Fruit fly (Drosophila melanogaster) whole organism, embryonic: Measurements from ENCODE around the gene CG4658.
A peak's percentile ranks its signal among the peaks of the same experiment; 100 is the strongest.

Source experiments
- ATbp ChIP-seq: fragments of 200-800 bp; sonication (Bioruptor generic); optimal IDR thresholded peaks from 2 replicates; lab custom pipeline; 2017; ENCODE audit warnings: missing biosample characterization, mild to moderate bottlenecking, missing genetic modification characterization, missing genetic modification reagents
- CG10431 ChIP-seq: fragments of 200-800 bp; sonication (Bioruptor generic); optimal IDR thresholded peaks from 3 replicates; lab custom pipeline; 2018; ENCODE audit warnings: missing biosample characterization, mild to moderate bottlenecking, missing genetic modification characterization
- CG10565 ChIP-seq: fragments of 200-800 bp; sonication (Bioruptor generic); optimal IDR thresholded peaks from 3 replicates; lab custom pipeline; 2016; ENCODE audit warnings: missing biosample characterization, mild to moderate bottlenecking, missing genetic modification characterization
- CG11093 ChIP-seq: fragments of 200-800 bp; sonication (Bioruptor generic); IDR thresholded peaks from 3 replicates; pipeline ENCODE4 v1.3.6; 2022; ENCODE audit warnings: missing biosample characterization, missing genetic modification characterization
- CG11247 ChIP-seq: fragments of 200-800 bp; sonication (Bioruptor generic); IDR thresholded peaks from 2 replicates; pipeline ENCODE4 v1.3.6; 2022; ENCODE audit warnings: missing biosample characterization, missing genetic modification characterization
- CG11504 ChIP-seq: fragments of 200-800 bp; sonication (Bioruptor generic); optimal IDR thresholded peaks from 3 replicates; lab custom pipeline; 2019; ENCODE audit warnings: missing biosample characterization, mild to moderate bottlenecking, missing genetic modification characterization, moderate library complexity
- CG12104 ChIP-seq: fragments of 200-800 bp; sonication (Bioruptor generic); optimal IDR thresholded peaks from 3 replicates; lab custom pipeline; 2016; ENCODE audit warnings: missing biosample characterization, missing genetic modification characterization
- CG12769 ChIP-seq: fragments of 200-800 bp; sonication (Bioruptor generic); optimal IDR thresholded peaks from 2 replicates; lab custom pipeline; 2019; ENCODE audit warnings: missing biosample characterization, mild to moderate bottlenecking, missing genetic modification characterization, moderate library complexity
- CG13894 ChIP-seq: fragments of 200-800 bp; sonication (Bioruptor generic); optimal IDR thresholded peaks from 3 replicates; lab custom pipeline; 2018; ENCODE audit warnings: missing biosample characterization, mild to moderate bottlenecking, missing genetic modification characterization, moderate library complexity
- CG17359 ChIP-seq: fragments of 200-800 bp; sonication (Bioruptor generic); optimal IDR thresholded peaks from 3 replicates; lab custom pipeline; 2018; ENCODE audit warnings: missing biosample characterization, mild to moderate bottlenecking, missing genetic modification characterization, moderate library complexity
- CG18262 ChIP-seq: fragments of 200-800 bp; optimal IDR thresholded peaks from 3 replicates; lab custom pipeline; 2019; ENCODE audit warnings: missing biosample characterization, mild to moderate bottlenecking, missing genetic modification characterization, moderate library complexity
- CG2712 ChIP-seq: fragments of 200-800 bp; optimal IDR thresholded peaks from 3 replicates; lab custom pipeline; 2019; ENCODE audit warnings: missing biosample characterization, mild to moderate bottlenecking, missing genetic modification characterization, moderate library complexity
- CG31365 ChIP-seq: fragments of 200-800 bp; sonication (Bioruptor generic); optimal IDR thresholded peaks from 2 replicates; lab custom pipeline; 2018; ENCODE audit warnings: missing biosample characterization, mild to moderate bottlenecking, missing genetic modification characterization
- CG33557 ChIP-seq: fragments of 200-800 bp; sonication (Bioruptor generic); optimal IDR thresholded peaks from 2 replicates; lab custom pipeline; 2019; ENCODE audit warnings: missing biosample characterization, mild to moderate bottlenecking, missing genetic modification characterization, moderate library complexity
- CG6683 ChIP-seq: fragments of 200-800 bp; sonication (Bioruptor generic); optimal IDR thresholded peaks from 2 replicates; lab custom pipeline; 2017; ENCODE audit warnings: missing biosample characterization, mild to moderate bottlenecking, missing genetic modification characterization, missing genetic modification reagents
- CG7839 ChIP-seq: fragments of 200-800 bp; sonication (Bioruptor generic); optimal IDR thresholded peaks from 3 replicates; lab custom pipeline; 2018; ENCODE audit warnings: missing biosample characterization, mild to moderate bottlenecking, missing genetic modification characterization, moderate library complexity
- CG8359 ChIP-seq: fragments of 200-800 bp; sonication (Bioruptor generic); optimal IDR thresholded peaks from 2 replicates; lab custom pipeline; 2017; ENCODE audit warnings: missing biosample characterization, mild to moderate bottlenecking, missing genetic modification characterization, borderline replicate concordance
- Dp ChIP-seq: fragments of 200-800 bp; sonication (Bioruptor generic); optimal IDR thresholded peaks from 2 replicates; lab custom pipeline; 2018; ENCODE audit warnings: missing biosample characterization, mild to moderate bottlenecking, missing genetic modification characterization, moderate library complexity
- Ets65A ChIP-seq: fragments of 200-800 bp; sonication (Bioruptor generic); peaks from one replicate; lab custom pipeline; 2016; ENCODE audit warnings: missing biosample characterization, missing genetic modification characterization
- Ets97D ChIP-seq: fragments of 200-800 bp; sonication (Bioruptor generic); optimal IDR thresholded peaks from 3 replicates; lab custom pipeline; 2016; ENCODE audit warnings: missing biosample characterization, missing genetic modification characterization
- Fer3 ChIP-seq: fragments of 200-800 bp; sonication (Bioruptor generic); optimal IDR thresholded peaks from 2 replicates; lab custom pipeline; 2018; ENCODE audit warnings: missing biosample characterization, mild to moderate bottlenecking, missing genetic modification characterization, moderate library complexity
- Hr78 ChIP-seq, 2 experiments: fragments of 200-800 bp in 1 of 2; fragments of >200 bp in 1 of 2; sonication (Bioruptor generic) in 1 of 2; optimal IDR thresholded peaks; 2 replicates each; lab custom pipeline; 2017 to 2019; ENCODE audit warnings: missing biosample characterization in 2 of 2, missing genetic modification characterization in 2 of 2, mild to moderate bottlenecking in 1 of 2, moderate library complexity in 1 of 2
- Med ChIP-seq: fragments of 200-800 bp; sonication (Bioruptor generic); peaks from one replicate; lab custom pipeline; 2016; ENCODE audit warnings: missing biosample characterization, missing genetic modification characterization, mild to moderate bottlenecking, inconsistent platforms, moderate library complexity
- Side ChIP-seq: fragments of 200-800 bp; sonication (Bioruptor generic); optimal IDR thresholded peaks from 2 replicates; lab custom pipeline; 2016; ENCODE audit warnings: missing biosample characterization, missing genetic modification characterization
- Sox102F ChIP-seq: fragments of 200-800 bp; sonication (Bioruptor generic); optimal IDR thresholded peaks from 2 replicates; lab custom pipeline; 2018; ENCODE audit warnings: missing biosample characterization, mild to moderate bottlenecking, missing genetic modification characterization, moderate library complexity
- Stat92E ChIP-seq, 3 experiments: fragments of >200 bp in 2 of 3; fragments of 200-800 bp in 1 of 3; sonication (Bioruptor generic) in 1 of 3; optimal IDR thresholded peaks; 2 replicates each; lab custom pipeline; 2017 to 2019; ENCODE audit warnings: missing biosample characterization in 3 of 3, missing genetic modification characterization in 3 of 3, mild to moderate bottlenecking in 1 of 3, moderate library complexity in 1 of 3
- bsh ChIP-seq, 2 experiments: fragments of 200-800 bp; sonication (Bioruptor generic); optimal IDR thresholded peaks; 2 replicates each; lab custom pipeline; 2017 to 2018; ENCODE audit warnings: mild to moderate bottlenecking in 2 of 2, missing biosample characterization in 2 of 2, missing genetic modification characterization in 2 of 2, moderate library complexity in 1 of 2
- cg ChIP-seq: fragments of 200-800 bp; sonication (Bioruptor generic); optimal IDR thresholded peaks from 3 replicates; lab custom pipeline; 2019; ENCODE audit warnings: missing biosample characterization, mild to moderate bottlenecking, missing genetic modification characterization, moderate library complexity
- crol ChIP-seq: fragments of 200-800 bp; sonication (Bioruptor generic); IDR thresholded peaks from 2 replicates; pipeline ENCODE4 v1.3.6; 2022; ENCODE audit warnings: missing biosample characterization, missing genetic modification characterization
- fd64A ChIP-seq: fragments of 200-800 bp; sonication (Bioruptor generic); optimal IDR thresholded peaks from 3 replicates; lab custom pipeline; 2018; ENCODE audit warnings: missing biosample characterization, mild to moderate bottlenecking, missing genetic modification characterization
- gce ChIP-seq: fragments of 200-800 bp; sonication (Bioruptor generic); IDR thresholded peaks from 3 replicates; pipeline ENCODE4 v1.3.6; 2022; ENCODE audit warnings: missing biosample characterization, missing genetic modification characterization
- kni ChIP-seq: fragments of 200-800 bp; sonication (Bioruptor generic); optimal IDR thresholded peaks from 3 replicates; lab custom pipeline; 2017; ENCODE audit warnings: mild to moderate bottlenecking, missing biosample characterization, missing genetic modification reagents, missing genetic modification characterization
- nerfin-2 ChIP-seq: fragments of 200-800 bp; sonication (Bioruptor generic); IDR thresholded peaks from 2 replicates; pipeline ENCODE4 v1.3.6; 2022; ENCODE audit warnings: missing biosample characterization, missing genetic modification characterization; ENCODE audit not compliant: partially characterized antibody
- nom ChIP-seq: fragments of 200-800 bp; sonication (Bioruptor generic); optimal IDR thresholded peaks from 2 replicates; lab custom pipeline; 2017; ENCODE audit warnings: missing biosample characterization, missing genetic modification characterization, mild to moderate bottlenecking, moderate library complexity, missing genetic modification reagents
- oc ChIP-seq: fragments of 200-800 bp; sonication (Bioruptor generic); optimal IDR thresholded peaks from 2 replicates; lab custom pipeline; 2018; ENCODE audit warnings: missing biosample characterization, mild to moderate bottlenecking, missing genetic modification characterization, moderate library complexity
- org-1 ChIP-seq: fragments of 200-800 bp; sonication (Bioruptor generic); optimal IDR thresholded peaks from 2 replicates; lab custom pipeline; 2017; ENCODE audit warnings: missing biosample characterization, missing genetic modification characterization
- prd ChIP-seq, 3 experiments: fragments of >200 bp in 2 of 3; fragments of 200-800 bp in 1 of 3; sonication (Bioruptor generic) in 1 of 3; optimal IDR thresholded peaks in 2 of 3; IDR thresholded peaks in 1 of 3; 2 replicates in 2 of 3; 3 replicates in 1 of 3; pipeline versions ENCODE4 v1.3.6 to Lab custom; 2017 to 2022; ENCODE audit warnings: missing biosample characterization in 1 of 3, missing genetic modification characterization in 1 of 3
- ranshi ChIP-seq: fragments of 200-800 bp; sonication (Bioruptor generic); IDR thresholded peaks from 2 replicates; pipeline ENCODE4 v1.3.6; 2022; ENCODE audit warnings: missing biosample characterization, missing genetic modification characterization
- repo ChIP-seq: fragments of 200-800 bp; sonication (Bioruptor generic); optimal IDR thresholded peaks from 2 replicates; lab custom pipeline; 2016; ENCODE audit warnings: missing biosample characterization, missing genetic modification characterization
- ssp ChIP-seq: fragments of 200-800 bp; sonication (Bioruptor generic); IDR thresholded peaks from 2 replicates; pipeline ENCODE4 v1.3.6; 2022; ENCODE audit warnings: missing biosample characterization, missing genetic modification characterization
- tll ChIP-seq, 2 experiments: fragments of 200-800 bp in 1 of 2; fragments of >200 bp in 1 of 2; sonication (Bioruptor generic) in 1 of 2; optimal IDR thresholded peaks; 2 replicates each; lab custom pipeline; 2017 to 2019; ENCODE audit warnings: missing biosample characterization in 2 of 2, missing genetic modification characterization in 2 of 2, mild to moderate bottlenecking in 1 of 2, moderate library complexity in 1 of 2
- zfh1 ChIP-seq: fragments of 200-800 bp; sonication (Bioruptor generic); IDR thresholded peaks from 3 replicates; pipeline ENCODE4 v1.3.6; 2022; ENCODE audit warnings: missing biosample characterization, missing genetic modification characterization

CG4658 gene

DNA sequence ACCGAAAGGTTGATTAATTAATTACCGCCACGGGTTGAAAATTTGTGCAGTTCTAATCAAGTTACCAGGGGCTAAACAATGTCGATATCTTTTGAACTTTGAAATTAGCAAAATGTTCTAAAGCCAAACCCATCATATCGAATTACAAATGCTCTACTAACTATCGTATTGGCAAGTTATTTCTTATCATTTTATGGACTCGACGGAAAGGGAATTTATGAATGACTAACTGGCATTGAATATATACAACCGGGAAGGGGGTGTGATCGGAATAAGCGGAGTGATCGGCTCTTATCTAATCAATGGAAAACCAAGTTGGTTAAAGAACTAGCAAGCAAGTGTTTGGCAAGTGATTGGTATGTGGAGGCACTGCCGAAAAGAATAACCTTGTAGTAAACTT, 13.4 kb upstream of the CG4658 start (continued):
- TF ChIP-seq CG31365 (peak; percentile 29), org-1 (GFP tag; lab: Kevin White, UChicago) (no peak), Dp (GFP tag; lab: Kevin White, UChicago) (no peak), CG7839 (tag; lab: Kevin White, UChicago) (peak; percentile 14), CG8359 (GFP tag; lab: Kevin White, UChicago) (no peak), zfh1 (GFP tag; lab: Robert Waterston, UW) (no peak), Side (GFP tag; lab: Kevin White, UChicago) (no peak)

DNA sequence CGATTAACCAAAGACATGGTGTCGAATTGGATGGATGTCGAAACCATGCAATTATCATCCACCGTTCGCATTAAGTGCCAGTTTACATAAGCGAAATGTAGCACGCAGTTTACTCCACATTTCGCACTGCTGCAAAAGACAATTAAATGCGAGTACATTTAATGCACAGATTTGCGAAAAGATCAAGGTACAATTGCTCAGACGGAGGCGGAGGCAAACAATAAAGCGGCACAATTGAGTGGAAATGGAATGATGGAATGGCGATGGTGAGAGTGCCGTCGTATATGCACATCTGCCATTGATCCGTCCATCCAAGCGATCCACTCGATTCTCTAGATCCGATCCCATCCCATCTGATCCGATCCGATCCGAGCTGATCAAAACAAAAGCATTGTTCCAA, 11.8 kb upstream of the CG4658 start:
- TF ChIP-seq nom (GFP tag; lab: Kevin White, UChicago) = peak; percentile 82
- TF ChIP-seq ATbp (GFP tag; lab: Kevin White, UChicago) = no peak
- TF ChIP-seq CG12104 = no peak
- TF ChIP-seq CG10565 (GFP tag; lab: Kevin White, UChicago) = no peak
- TF ChIP-seq ssp (GFP tag; lab: Robert Waterston, UW) = no peak
- TF ChIP-seq CG11093 (GFP tag; lab: Robert Waterston, UW) = no peak
- no peak for TF ChIP-seq CG13894
- TF ChIP-seq bsh (GFP tag; optimal IDR thresholded peaks at IDR 0.05; lab: Kevin White, UChicago) = no peak
- no peak for TF ChIP-seq gce (GFP tag; lab: Robert Waterston, UW)
- TF ChIP-seq Ets65A = peak; percentile 24

DNA sequence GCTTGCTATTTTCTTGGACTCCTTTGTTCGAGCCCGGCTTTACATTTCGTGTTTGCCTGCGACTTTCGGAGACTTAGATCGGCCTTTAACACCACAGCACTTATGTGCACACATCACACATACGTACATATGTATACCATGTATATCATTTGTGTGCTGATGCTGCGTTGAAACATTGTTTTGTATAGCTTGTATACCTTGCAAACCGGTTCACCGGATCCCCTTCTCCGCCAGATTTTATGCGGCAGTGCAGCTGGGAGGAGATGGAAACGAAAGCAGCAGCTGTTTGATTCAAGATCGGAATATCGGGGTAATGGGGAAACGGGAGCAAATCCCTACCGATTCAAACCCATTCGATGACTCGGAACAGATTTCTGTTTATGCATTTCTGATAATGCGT, 10.9 kb upstream of the CG4658 start:
- TF ChIP-seq repo = no peak
- no peak for TF ChIP-seq CG11504 (tag; lab: Kevin White, UChicago)
- TF ChIP-seq CG18262 = no peak
- peak; percentile 74 for TF ChIP-seq Med
- TF ChIP-seq oc (tag; lab: Kevin White, UChicago) = peak; percentile 19
- TF ChIP-seq nerfin-2 = no peak
- TF ChIP-seq CG11247 = no peak
- peak in 1 of 3 experiments; percentile 49 for TF ChIP-seq Stat92E (GFP tag; optimal IDR thresholded peaks at IDR 0.05; lab: Kevin White, UChicago)
- TF ChIP-seq kni = peak; percentile 79
- no peak for TF ChIP-seq Ets97D
- TF ChIP-seq crol (GFP tag; lab: Robert Waterston, UW) = peak; percentile 45; the same call in 1 of the 2 replicates
- TF ChIP-seq ssp (GFP tag; lab: Robert Waterston, UW) = no peak
- TF ChIP-seq CG33557 (GFP tag; lab: Kevin White, UChicago) = no peak
- TF ChIP-seq prd (optimal IDR thresholded peaks at IDR 0.05; lab: Kevin White, UChicago) = no peak
- no peak for TF ChIP-seq prd (GFP tag; IDR thresholded peaks at IDR 0.05; lab: Robert Waterston, UW)
- TF ChIP-seq ranshi = peak; percentile 24; the same call in 1 of the 2 replicates
- peak; percentile 19 for TF ChIP-seq cg (GFP tag; lab: Kevin White, UChicago)
- TF ChIP-seq CG12769 (tag; lab: Kevin White, UChicago) = peak; percentile 16
- TF ChIP-seq CG6683 (GFP tag; lab: Kevin White, UChicago) = no peak
- TF ChIP-seq CG17359 (tag; lab: Kevin White, UChicago) = no peak
- TF ChIP-seq Fer3 (tag; lab: Kevin White, UChicago) = no peak
- TF ChIP-seq fd64A = no peak
- no peak for TF ChIP-seq CG2712 (tag; lab: Kevin White, UChicago)
- TF ChIP-seq Sox102F = no peak
- peak in 1 of 2 experiments; percentile 20 for TF ChIP-seq tll (GFP tag; optimal IDR thresholded peaks at IDR 0.05; lab: Kevin White, UChicago)
- TF ChIP-seq CG10431 (GFP tag; lab: Kevin White, UChicago) = peak; percentile 98
- TF ChIP-seq Hr78 (GFP tag; optimal IDR thresholded peaks at IDR 0.05; lab: Kevin White, UChicago) = peak in 1 of 2 experiments; percentile 35
